Fruit fly (Drosophila melanogaster) whole organism, embryonic: ENCODE data around the gene RpL13.

ENCODE experiments used
- Adf1 ChIP-seq: fragments of 200-800 bp; sonication (Bioruptor generic); IDR thresholded peaks from 2 replicates; pipeline ENCODE4 v1.3.6; 2022; ENCODE audit warnings: missing biosample characterization, missing genetic modification characterization
- BtbVII ChIP-seq: fragments of 200-800 bp; sonication (Bioruptor generic); optimal IDR thresholded peaks from 3 replicates; lab custom pipeline; 2017; ENCODE audit warnings: missing biosample characterization, mild to moderate bottlenecking, missing genetic modification characterization
- CG10654 ChIP-seq: fragments of 200-800 bp; sonication (Bioruptor generic); optimal IDR thresholded peaks from 2 replicates; lab custom pipeline; 2016; ENCODE audit warnings: missing biosample characterization, missing genetic modification characterization
- CG11093 ChIP-seq: fragments of 200-800 bp; sonication (Bioruptor generic); IDR thresholded peaks from 3 replicates; pipeline ENCODE4 v1.3.6; 2022; ENCODE audit warnings: missing biosample characterization, missing genetic modification characterization
- CG13424 ChIP-seq: fragments of 200-800 bp; sonication (Bioruptor generic); optimal IDR thresholded peaks from 2 replicates; lab custom pipeline; 2019; ENCODE audit warnings: missing biosample characterization, mild to moderate bottlenecking, missing genetic modification characterization, moderate library complexity
- CG13894 ChIP-seq: fragments of 200-800 bp; sonication (Bioruptor generic); optimal IDR thresholded peaks from 3 replicates; lab custom pipeline; 2018; ENCODE audit warnings: missing biosample characterization, mild to moderate bottlenecking, missing genetic modification characterization, moderate library complexity
- CG14860 ChIP-seq: fragments of 200-800 bp; sonication (Bioruptor generic); IDR thresholded peaks from 3 replicates; pipeline ENCODE4 v1.3.6; 2022; ENCODE audit warnings: missing biosample characterization, missing genetic modification characterization; ENCODE audit not compliant: partially characterized antibody
- CG16779 ChIP-seq: fragments of 200-800 bp; sonication (Bioruptor generic); IDR thresholded peaks from 2 replicates; pipeline ENCODE4 v1.3.6; 2022; ENCODE audit warnings: missing biosample characterization, missing genetic modification characterization
- CG17359 ChIP-seq: fragments of 200-800 bp; sonication (Bioruptor generic); optimal IDR thresholded peaks from 3 replicates; lab custom pipeline; 2018; ENCODE audit warnings: missing biosample characterization, mild to moderate bottlenecking, missing genetic modification characterization, moderate library complexity
- CG1832 ChIP-seq: fragments of 200-800 bp; sonication (Bioruptor generic); optimal IDR thresholded peaks from 2 replicates; lab custom pipeline; 2017; ENCODE audit warnings: missing biosample characterization, mild to moderate bottlenecking, missing genetic modification characterization, inconsistent platforms
- CG2889 ChIP-seq: fragments of 200-800 bp; sonication (Bioruptor generic); IDR thresholded peaks from 3 replicates; pipeline ENCODE4 v1.3.6; 2022; ENCODE audit warnings: missing biosample characterization, missing genetic modification characterization
- CG30403 ChIP-seq: fragments of 200-800 bp; sonication (Bioruptor generic); optimal IDR thresholded peaks from 3 replicates; lab custom pipeline; 2016; ENCODE audit warnings: missing biosample characterization, missing genetic modification characterization
- CG34376 ChIP-seq: fragments of 200-800 bp; sonication (Bioruptor generic); optimal IDR thresholded peaks from 2 replicates; lab custom pipeline; 2018; ENCODE audit warnings: missing biosample characterization, mild to moderate bottlenecking, missing genetic modification characterization
- CG5180 ChIP-seq: fragments of 200-800 bp; sonication (Bioruptor generic); optimal IDR thresholded peaks from 3 replicates; lab custom pipeline; 2017; ENCODE audit warnings: missing biosample characterization, missing genetic modification characterization, mild to moderate bottlenecking, moderate library complexity, missing genetic modification reagents
- CG6654 ChIP-seq: fragments of 200-800 bp; sonication (Bioruptor generic); optimal IDR thresholded peaks from 2 replicates; lab custom pipeline; 2017; ENCODE audit warnings: missing biosample characterization, mild to moderate bottlenecking, missing genetic modification characterization
- CG7372 ChIP-seq: fragments of 200-800 bp; sonication (Bioruptor generic); IDR thresholded peaks from 2 replicates; pipeline ENCODE4 v1.3.6; 2022; ENCODE audit warnings: missing biosample characterization, missing genetic modification characterization
- CG8089 ChIP-seq: fragments of 200-800 bp; sonication (Bioruptor generic); optimal IDR thresholded peaks from 3 replicates; lab custom pipeline; 2016; ENCODE audit warnings: missing biosample characterization, missing genetic modification characterization
- CG8388 ChIP-seq: fragments of 200-800 bp; sonication (Bioruptor generic); optimal IDR thresholded peaks from 2 replicates; lab custom pipeline; 2019; ENCODE audit warnings: missing biosample characterization, mild to moderate bottlenecking, missing genetic modification characterization, moderate library complexity
- CG8478 ChIP-seq: fragments of >200 bp; optimal IDR thresholded peaks from 2 replicates; lab custom pipeline; 2018
- CG9817 ChIP-seq: fragments of 200-800 bp; sonication (Bioruptor generic); optimal IDR thresholded peaks from 2 replicates; lab custom pipeline; 2018; ENCODE audit warnings: missing biosample characterization, mild to moderate bottlenecking, missing genetic modification characterization, moderate library complexity
- CrebB ChIP-seq: fragments of 200-800 bp; sonication (Bioruptor generic); optimal IDR thresholded peaks from 3 replicates; lab custom pipeline; 2018; ENCODE audit warnings: missing biosample characterization, mild to moderate bottlenecking, missing genetic modification characterization
- Deaf1 ChIP-seq: fragments of 200-800 bp; optimal IDR thresholded peaks from 3 replicates; lab custom pipeline; 2019; ENCODE audit warnings: missing biosample characterization, mild to moderate bottlenecking, missing genetic modification characterization, moderate library complexity
- E2f1 ChIP-seq: fragments of 200-800 bp; sonication (Bioruptor generic); IDR thresholded peaks from 2 replicates; pipeline ENCODE4 v1.3.6; 2022; ENCODE audit warnings: missing biosample characterization, missing genetic modification characterization
- E2f2 ChIP-seq: fragments of 200-800 bp; sonication (Bioruptor generic); IDR thresholded peaks from 2 replicates; pipeline ENCODE4 v1.3.6; 2022; ENCODE audit warnings: missing biosample characterization, missing genetic modification characterization
- HLH54F ChIP-seq: fragments of 200-800 bp; sonication (Bioruptor generic); optimal IDR thresholded peaks from 3 replicates; lab custom pipeline; 2016; ENCODE audit warnings: missing biosample characterization, missing genetic modification characterization
- Meics ChIP-seq: fragments of 200-800 bp; sonication (Bioruptor generic); optimal IDR thresholded peaks from 2 replicates; lab custom pipeline; 2017; ENCODE audit warnings: missing biosample characterization, mild to moderate bottlenecking, missing genetic modification characterization
- Nf-YA ChIP-seq: fragments of 200-800 bp; sonication (Bioruptor generic); IDR thresholded peaks from 2 replicates; pipeline ENCODE4 v1.3.6; 2022; ENCODE audit warnings: missing biosample characterization, missing genetic modification characterization
- Nf-YB ChIP-seq: fragments of 200-800 bp; sonication (Bioruptor generic); optimal IDR thresholded peaks from 3 replicates; lab custom pipeline; 2019; ENCODE audit warnings: missing biosample characterization, mild to moderate bottlenecking, missing genetic modification characterization, moderate library complexity
- Oaz ChIP-seq: fragments of 200-800 bp; sonication (Bioruptor generic); IDR thresholded peaks from 2 replicates; pipeline ENCODE4 v1.3.6; 2022; ENCODE audit warnings: missing biosample characterization, missing genetic modification characterization
- Scr ChIP-seq: fragments of 200-800 bp; sonication (Bioruptor generic); IDR thresholded peaks from 2 replicates; pipeline ENCODE4 v1.3.6; 2022; ENCODE audit warnings: missing biosample characterization, missing genetic modification characterization; ENCODE audit not compliant: partially characterized antibody
- Spps ChIP-seq: fragments of 200-800 bp; sonication (Bioruptor generic); optimal IDR thresholded peaks from 2 replicates; lab custom pipeline; 2018; ENCODE audit warnings: missing biosample characterization, mild to moderate bottlenecking, missing genetic modification characterization
- Sry-δ ChIP-seq: fragments of 200-800 bp; sonication (Bioruptor generic); optimal IDR thresholded peaks from 2 replicates; lab custom pipeline; 2016; ENCODE audit warnings: missing biosample characterization, missing genetic modification characterization
- aop ChIP-seq: fragments of 200-800 bp; sonication (Bioruptor generic); IDR thresholded peaks from 2 replicates; pipeline ENCODE4 v1.3.6; 2022; ENCODE audit warnings: missing biosample characterization, missing genetic modification characterization
- dimm ChIP-seq: fragments of 200-800 bp; sonication (Bioruptor generic); IDR thresholded peaks from 2 replicates; pipeline ENCODE4 v1.3.6; 2022; ENCODE audit warnings: missing biosample characterization, missing genetic modification characterization
- dpn ChIP-seq, 2 experiments: fragments of 200-800 bp; sonication (Bioruptor generic); optimal IDR thresholded peaks; 3 replicates each; lab custom pipeline; 2016; ENCODE audit warnings: missing biosample characterization in 2 of 2, missing genetic modification characterization in 2 of 2
- dysf ChIP-seq: fragments of 200-800 bp; sonication (Bioruptor generic); IDR thresholded peaks from 3 replicates; pipeline ENCODE4 v1.3.6; 2022; ENCODE audit warnings: missing biosample characterization, missing genetic modification characterization
- en ChIP-seq: fragments of 200-800 bp; sonication (Bioruptor generic); optimal IDR thresholded peaks from 2 replicates; lab custom pipeline; 2016; ENCODE audit warnings: missing biosample characterization, missing genetic modification characterization
- grau ChIP-seq: fragments of 200-800 bp; optimal IDR thresholded peaks from 3 replicates; lab custom pipeline; 2019; ENCODE audit warnings: missing biosample characterization, mild to moderate bottlenecking, missing genetic modification characterization, moderate library complexity
- lilli ChIP-seq: fragments of 200-800 bp; sonication (Bioruptor generic); optimal IDR thresholded peaks from 3 replicates; lab custom pipeline; 2016; ENCODE audit warnings: missing biosample characterization, missing genetic modification characterization
- lola ChIP-seq, 3 experiments: fragments of >200 bp in 2 of 3; fragments of 200-800 bp in 1 of 3; sonication (Bioruptor generic) in 1 of 3; optimal IDR thresholded peaks; 2 replicates each; lab custom pipeline; 2017 to 2019; ENCODE audit warnings: missing biosample characterization in 3 of 3, missing genetic modification characterization in 3 of 3, mild to moderate bottlenecking in 1 of 3, moderate library complexity in 1 of 3
- mld ChIP-seq: fragments of 200-800 bp; sonication (Bioruptor generic); IDR thresholded peaks from 3 replicates; pipeline ENCODE4 v1.3.6; 2022; ENCODE audit warnings: missing biosample characterization, missing genetic modification characterization; ENCODE audit not compliant: partially characterized antibody
- nom ChIP-seq: fragments of 200-800 bp; sonication (Bioruptor generic); optimal IDR thresholded peaks from 2 replicates; lab custom pipeline; 2017; ENCODE audit warnings: missing biosample characterization, missing genetic modification characterization, mild to moderate bottlenecking, moderate library complexity, missing genetic modification reagents
- peb ChIP-seq: fragments of 200-800 bp; sonication (Bioruptor generic); IDR thresholded peaks from 2 replicates; pipeline ENCODE4 v1.3.6; 2022; ENCODE audit warnings: missing biosample characterization, missing genetic modification characterization
- pita ChIP-seq: fragments of 200-800 bp; sonication (Bioruptor generic); optimal IDR thresholded peaks from 2 replicates; lab custom pipeline; 2017; ENCODE audit warnings: missing biosample characterization, mild to moderate bottlenecking, missing genetic modification characterization
- pros ChIP-seq: fragments of 200-800 bp; sonication (Bioruptor generic); optimal IDR thresholded peaks from 3 replicates; lab custom pipeline; 2019; ENCODE audit warnings: missing biosample characterization, mild to moderate bottlenecking, missing genetic modification characterization, moderate library complexity
- psq ChIP-seq: fragments of 200-800 bp; sonication (Bioruptor generic); optimal IDR thresholded peaks from 2 replicates; lab custom pipeline; 2017; ENCODE audit warnings: missing biosample characterization, missing genetic modification characterization
- sd ChIP-seq: fragments of 200-800 bp; sonication (Bioruptor generic); optimal IDR thresholded peaks from 3 replicates; lab custom pipeline; 2018; ENCODE audit warnings: missing biosample characterization, mild to moderate bottlenecking, missing genetic modification characterization, moderate library complexity
- slou ChIP-seq: fragments of 200-800 bp; sonication (Bioruptor generic); optimal IDR thresholded peaks from 3 replicates; lab custom pipeline; 2016; ENCODE audit warnings: missing biosample characterization, missing genetic modification characterization
- sna ChIP-seq: fragments of 200-800 bp; sonication (Bioruptor generic); IDR thresholded peaks from 2 replicates; pipeline ENCODE4 v1.3.6; 2022; ENCODE audit warnings: missing biosample characterization, missing genetic modification characterization; ENCODE audit not compliant: partially characterized antibody
- sqz ChIP-seq: fragments of 200-800 bp; sonication (Bioruptor generic); optimal IDR thresholded peaks from 3 replicates; lab custom pipeline; 2018; ENCODE audit warnings: missing biosample characterization, mild to moderate bottlenecking, missing genetic modification characterization
- tin ChIP-seq: fragments of 200-800 bp; sonication (Bioruptor generic); optimal IDR thresholded peaks from 3 replicates; lab custom pipeline; 2016; ENCODE audit warnings: missing biosample characterization, missing genetic modification characterization
- vvl ChIP-seq: fragments of 200-800 bp; sonication (Bioruptor generic); IDR thresholded peaks from 2 replicates; pipeline ENCODE4 v1.3.6; 2022; ENCODE audit warnings: missing biosample characterization, missing genetic modification characterization

RpL13 gene

dm6 chr2L:9963603-9964042 is 3.5 kb upstream of the RpL13 start, which contains the start of gene CG5850 (continued):
- TF ChIP-seq CG2889 (GFP tag; lab: Robert Waterston, UW), result no peak
- peak; percentile 4 for TF ChIP-seq CG8388 (GFP tag; lab: Kevin White, UChicago)
- no peak for TF ChIP-seq BtbVII (GFP tag; lab: Kevin White, UChicago)
- TF ChIP-seq pros (GFP tag; lab: Kevin White, UChicago), result no peak
- TF ChIP-seq Adf1 (GFP tag; lab: Robert Waterston, UW), result no peak
- no peak for TF ChIP-seq slou
- peak; percentile 15 for TF ChIP-seq sd (tag; lab: Kevin White, UChicago)
- peak; percentile 43 for TF ChIP-seq Deaf1 (tag; lab: Kevin White, UChicago)
- no peak for TF ChIP-seq CG8089 (GFP tag; lab: Kevin White, UChicago)
- no peak for TF ChIP-seq CG6654
- TF ChIP-seq en (GFP tag; lab: Kevin White, UChicago), result no peak
- no peak for TF ChIP-seq lilli (GFP tag; lab: Kevin White, UChicago)
- TF ChIP-seq nom (GFP tag; lab: Kevin White, UChicago), result peak; percentile 21
- TF ChIP-seq sqz (GFP tag; lab: Kevin White, UChicago), result peak; percentile 34
- no peak for TF ChIP-seq Spps (tag; lab: Kevin White, UChicago)
- TF ChIP-seq peb (GFP tag; lab: Robert Waterston, UW), result no peak
- no peak for TF ChIP-seq CrebB (tag; lab: Kevin White, UChicago)
- TF ChIP-seq dpn (GFP tag; optimal IDR thresholded peaks at IDR 0.05; lab: Kevin White, UChicago), result no peak
- TF ChIP-seq pita (GFP tag; lab: Kevin White, UChicago), result no peak
- TF ChIP-seq CG11093 (GFP tag; lab: Robert Waterston, UW), result no peak
- no peak for TF ChIP-seq dysf (GFP tag; lab: Robert Waterston, UW)
- peak; percentile 65 for TF ChIP-seq E2f2
- TF ChIP-seq CG1832, result no peak
- peak; percentile 1 for TF ChIP-seq Meics (GFP tag; lab: Kevin White, UChicago)
- no peak for TF ChIP-seq CG34376
- no peak for TF ChIP-seq dimm (GFP tag; lab: Robert Waterston, UW)
- TF ChIP-seq Nf-YA (GFP tag; lab: Robert Waterston, UW), result no peak
- no peak for TF ChIP-seq lola (GFP tag; optimal IDR thresholded peaks at IDR 0.05; lab: Kevin White, UChicago)
- peak; percentile 14 for TF ChIP-seq CG30403 (GFP tag; lab: Kevin White, UChicago)
- TF ChIP-seq CG13894, result no peak
- peak; percentile 3 for TF ChIP-seq Nf-YB
- TF ChIP-seq Sry-δ (GFP tag; lab: Kevin White, UChicago), result no peak
- no peak for TF ChIP-seq vvl (GFP tag; lab: Robert Waterston, UW)

DNA sequence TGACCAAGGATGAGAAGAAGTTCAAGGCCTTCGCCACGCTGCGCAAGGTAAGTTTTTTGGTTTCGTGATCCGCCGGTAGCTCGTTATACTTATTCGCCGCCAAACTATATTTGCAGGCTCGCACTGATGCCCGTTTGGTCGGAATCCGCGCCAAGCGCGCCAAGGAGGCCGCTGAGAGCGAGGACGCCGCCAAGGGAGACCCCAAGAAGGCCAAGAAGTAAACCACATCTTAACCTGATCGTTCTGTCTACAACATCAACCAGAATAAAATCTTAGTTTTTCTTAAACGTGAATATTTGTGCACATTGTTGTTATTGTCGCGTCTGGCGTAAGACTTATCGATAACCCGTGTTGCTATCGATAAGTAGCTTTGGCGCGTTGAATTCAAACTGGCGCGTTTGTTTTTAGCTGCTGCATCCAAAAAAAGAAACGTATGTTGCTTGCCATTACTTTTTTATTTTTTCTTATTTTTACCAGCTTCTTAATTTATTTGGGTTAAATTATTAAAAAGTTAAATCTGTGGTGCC is 1.2 kb downstream of the RpL13 start:
- TF ChIP-seq grau, result no peak
- TF ChIP-seq mld (GFP tag; lab: Robert Waterston, UW), result peak; percentile 68; the same call in 2 of the 3 replicates
- TF ChIP-seq CG10654 (GFP tag; lab: Kevin White, UChicago), result no peak
- TF ChIP-seq CG7372, result no peak
- no peak for TF ChIP-seq CG16779 (GFP tag; lab: Robert Waterston, UW)
- TF ChIP-seq aop (GFP tag; lab: Robert Waterston, UW), result no peak
- TF ChIP-seq HLH54F (GFP tag; lab: Kevin White, UChicago), result no peak
- TF ChIP-seq lilli (GFP tag; lab: Kevin White, UChicago), result no peak
- TF ChIP-seq Oaz (GFP tag; lab: Robert Waterston, UW), result no peak
- TF ChIP-seq E2f1, result no peak
- no peak for TF ChIP-seq CG8478
- TF ChIP-seq CG5180 (GFP tag; lab: Kevin White, UChicago), result no peak
- no peak for TF ChIP-seq CG17359 (tag; lab: Kevin White, UChicago)
- no peak for TF ChIP-seq tin (GFP tag; lab: Kevin White, UChicago)
- TF ChIP-seq CG14860 (GFP tag; lab: Robert Waterston, UW), result 0 out of 3 replicates have a peak, but pooled peaks have one; percentile 43
- TF ChIP-seq CG9817 (tag; lab: Kevin White, UChicago), result no peak
- no peak for TF ChIP-seq CG13424 (tag; lab: Kevin White, UChicago)
- TF ChIP-seq psq (GFP tag; lab: Kevin White, UChicago), result no peak
- TF ChIP-seq Scr (GFP tag; lab: Robert Waterston, UW), result peak; percentile 50
- peak; percentile 71 for TF ChIP-seq sna (GFP tag; lab: Robert Waterston, UW)
